Fruit fly (Drosophila melanogaster) whole organism, adult: ENCODE measurements around the gene CG32432.

Experiments
- Hr96 ChIP-seq: fragments of 200-800 bp; sonication (Bioruptor generic); optimal IDR thresholded peaks from 2 replicates; lab custom pipeline; 2016; ENCODE audit warnings: missing biosample characterization, missing genetic modification characterization
- Mnt ChIP-seq: fragments of 200-800 bp; sonication (Bioruptor generic); optimal IDR thresholded peaks from 2 replicates; lab custom pipeline; 2016; ENCODE audit warnings: missing biosample characterization, mild to moderate bottlenecking, missing genetic modification characterization
- bab1 ChIP-seq: fragments of 200-800 bp; sonication (Bioruptor generic); optimal IDR thresholded peaks from 3 replicates; lab custom pipeline; 2019; ENCODE audit warnings: missing biosample characterization, mild to moderate bottlenecking, missing genetic modification characterization, moderate library complexity
- cnc ChIP-seq, 2 experiments: fragments of >200 bp; optimal IDR thresholded peaks; 2 replicates each; lab custom pipeline; 2017
- toe ChIP-seq: fragments of 200-800 bp; sonication (Bioruptor generic); optimal IDR thresholded peaks from 2 replicates; lab custom pipeline; 2016; ENCODE audit warnings: missing biosample characterization, missing genetic modification characterization

DNA sequence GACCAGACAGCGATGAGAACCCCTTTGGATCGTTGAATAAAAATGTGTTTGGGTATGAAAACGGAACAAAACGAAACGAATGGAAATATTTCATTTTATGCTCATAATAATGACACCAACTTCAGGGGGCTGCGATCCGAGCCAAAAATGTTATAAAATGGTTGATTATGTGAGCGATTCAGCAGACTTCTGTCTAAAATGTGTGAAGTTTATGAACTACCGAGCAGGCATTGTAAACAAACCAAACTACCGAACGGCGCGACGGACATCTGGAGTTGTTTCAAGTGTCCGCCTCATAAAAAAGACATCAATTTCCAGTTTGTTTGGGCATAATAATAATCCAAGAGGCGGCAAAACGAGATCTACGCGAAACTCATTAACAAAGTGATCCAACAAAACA is 35.5 kb upstream of the CG32432 start:
- no peak for TF ChIP-seq toe (GFP tag; lab: Kevin White, UChicago)
- no peak for TF ChIP-seq Hr96 (GFP tag; lab: Kevin White, UChicago)
- no peak for TF ChIP-seq cnc (optimal IDR thresholded peaks at IDR 0.05; lab: Kevin White, UChicago)
- no peak for TF ChIP-seq Mnt (GFP tag; lab: Kevin White, UChicago)
- TF ChIP-seq bab1, result no peak
